Worm (Caenorhabditis elegans): ENCODE data around the gene dph-7.
A peak's percentile ranks its signal among the peaks of the same experiment; 100 is the strongest.

Gene dph-7

ce11 chrIII:13276958-13277357 lies 38.0 kb upstream of the dph-7 start, which contains the start of gene unc-64:
Gene unc-64 (plus strand): TSS chrIII:13277258.
- TF ChIP-seq ceh-8 (GFP tag; optimal IDR thresholded peaks at IDR 0.05) (no peak), ces-1 (GFP tag; optimal IDR thresholded peaks at IDR 0.05) (no peak), lsy-2 (tag; optimal IDR thresholded peaks at IDR 0.05) (no peak), Y116A8C.19 (tag; optimal IDR thresholded peaks at IDR 0.05; ENCODE audit: borderline replicate concordance) (no peak), blmp-1 (tag; optimal IDR thresholded peaks at IDR 0.05) (no peak), dsc-1 (tag; optimal IDR thresholded peaks at IDR 0.05) (no peak), fos-1 (tag; optimal IDR thresholded peaks at IDR 0.05) (no peak), C04F5.9 (tag; optimal IDR thresholded peaks at IDR 0.05) (no peak)

- TF ChIP-seq unc-86 (tag; optimal IDR thresholded peaks at IDR 0.05) (peak; percentile 36), ceh-8 (GFP tag; optimal IDR thresholded peaks at IDR 0.05) (no peak), sptf-1 (tag; optimal IDR thresholded peaks at IDR 0.05) (no peak), zip-4 (GFP tag; optimal IDR thresholded peaks at IDR 0.05) (peak; percentile 59), lin-14 (GFP tag; optimal IDR thresholded peaks at IDR 0.05) (peak; percentile 62), dsc-1 (tag; optimal IDR thresholded peaks at IDR 0.05) (no peak), lin-15B (tag; optimal IDR thresholded peaks at IDR 0.05) (no peak), ceh-82 (tag; optimal IDR thresholded peaks at IDR 0.05) (peak in 1 of 3 experiments; percentile 24), ets-5 (GFP tag; IDR thresholded peaks at IDR 0.05) (no peak), nhr-84 (tag; optimal IDR thresholded peaks at IDR 0.05) (no peak), mdl-1 (tag; optimal IDR thresholded peaks at IDR 0.05) (no peak), hlh-4 (tag; optimal IDR thresholded peaks at IDR 0.05) (no peak), fkh-10 (GFP tag; optimal IDR thresholded peaks at IDR 0.05) (peak; percentile 38), nhr-71 (tag; optimal IDR thresholded peaks at IDR 0.05) (peak; percentile 3), lsy-2 (tag; optimal IDR thresholded peaks at IDR 0.05) (peak in 1 of 2 experiments; percentile 29)
Measured at ce11 chrIII:13277881-13278500, 36.9 kb upstream of the dph-7 start.

ce11 chrIII:13285421-13285820 lies 29.5 kb upstream of the dph-7 start, which contains the start of gene F56A8.8:
Gene F56A8.8 (plus strand): TSS chrIII:13285721.
- TF ChIP-seq unc-130 (tag; optimal IDR thresholded peaks at IDR 0.05) (no peak), efl-1 (optimal IDR thresholded peaks at IDR 0.05) (no peak), efl-1 (GFP tag; optimal IDR thresholded peaks at IDR 0.05 in 1 of 2) (peak in 1 of 2 experiments; percentile 16), grh-1 (GFP tag; IDR thresholded peaks at IDR 0.05) (0 out of 2 replicates have a peak, but pooled peaks have one; percentile 17)

ce11 chrIII:13292971-13293514 lies 21.9 kb upstream of the dph-7 start, which contains the start of gene set-25:
Gene set-25 (minus strand): TSS chrIII:13293090.
- TF ChIP-seq lsy-2 (tag; optimal IDR thresholded peaks at IDR 0.05) (peak in 1 of 2 experiments; percentile 23), dpl-1 (GFP tag; optimal IDR thresholded peaks at IDR 0.05) (peak in 1 of 3 experiments; percentile 31), nhr-19 (GFP tag; conservative IDR thresholded peaks at IDR 0.05) (peak; percentile 36), snu-23 (GFP tag; optimal IDR thresholded peaks at IDR 0.05) (peak; percentile 9), nhr-47 (tag; optimal IDR thresholded peaks at IDR 0.05) (peak; percentile 14), efl-1 (optimal IDR thresholded peaks at IDR 0.05) (peak in 1 of 2 experiments; percentile 23), efl-1 (GFP tag; optimal IDR thresholded peaks at IDR 0.05 in 1 of 2) (peak in 1 of 2 experiments; percentile 63), lin-14 (GFP tag; optimal IDR thresholded peaks at IDR 0.05) (peak; percentile 26), dsc-1 (tag; optimal IDR thresholded peaks at IDR 0.05) (peak; percentile 4), nhr-85 (tag) (peak; percentile 38), nhr-71 (tag; optimal IDR thresholded peaks at IDR 0.05) (peak; percentile 44), ceh-88 (GFP tag; IDR thresholded peaks at IDR 0.05) (0 out of 2 replicates have a peak, but pooled peaks have one; percentile 34)

- TF ChIP-seq mdl-1 (tag; optimal IDR thresholded peaks at IDR 0.05) (peak in 1 of 2 experiments; percentile 28), tbx-2 (tag; optimal IDR thresholded peaks at IDR 0.05) (peak; percentile 69), unc-130 (tag; optimal IDR thresholded peaks at IDR 0.05) (peak; percentile 70), elt-3 (tag; optimal IDR thresholded peaks at IDR 0.05) (peak in 1 of 6 experiments; percentile 29), unc-86 (tag; optimal IDR thresholded peaks at IDR 0.05) (peak; percentile 63), irx-1 (tag; optimal IDR thresholded peaks at IDR 0.05) (peak; percentile 72), mep-1 (tag; optimal IDR thresholded peaks at IDR 0.05) (peak; percentile 72), snpc-4 (tag; optimal IDR thresholded peaks at IDR 0.05) (peak; percentile 38), nhr-71 (tag; optimal IDR thresholded peaks at IDR 0.05) (peak; percentile 81), ceh-88 (GFP tag; IDR thresholded peaks at IDR 0.05) (peak; percentile 81), lin-35 (GFP tag; optimal IDR thresholded peaks at IDR 0.05) (peak; percentile 86 to 89), swsn-7 (tag; optimal IDR thresholded peaks at IDR 0.05) (peak; percentile 72), blmp-1 (tag; optimal IDR thresholded peaks at IDR 0.05) (peak; percentile 33), efl-3 (GFP tag; optimal IDR thresholded peaks at IDR 0.05) (peak; percentile 5), lin-14 (GFP tag; optimal IDR thresholded peaks at IDR 0.05) (peak; percentile 64), mab-9 (GFP tag; IDR thresholded peaks at IDR 0.05) (0 out of 2 replicates have a peak, but pooled peaks have one; percentile 55), nhr-47 (tag; optimal IDR thresholded peaks at IDR 0.05) (peak; percentile 84), isw-1 (GFP tag; IDR thresholded peaks at IDR 0.05) (peak; percentile 76), grh-1 (GFP tag; IDR thresholded peaks at IDR 0.05) (peak; percentile 73)
Measured at ce11 chrIII:13296289-13296874, 18.5 kb upstream of the dph-7 start, which contains the start of gene npp-18. Gene npp-18 (plus strand): TSS chrIII:13296853.

Data from whole organism, L1 larva.